Worm (Caenorhabditis elegans): ENCODE data around the gene T02G5.3.

DNA sequence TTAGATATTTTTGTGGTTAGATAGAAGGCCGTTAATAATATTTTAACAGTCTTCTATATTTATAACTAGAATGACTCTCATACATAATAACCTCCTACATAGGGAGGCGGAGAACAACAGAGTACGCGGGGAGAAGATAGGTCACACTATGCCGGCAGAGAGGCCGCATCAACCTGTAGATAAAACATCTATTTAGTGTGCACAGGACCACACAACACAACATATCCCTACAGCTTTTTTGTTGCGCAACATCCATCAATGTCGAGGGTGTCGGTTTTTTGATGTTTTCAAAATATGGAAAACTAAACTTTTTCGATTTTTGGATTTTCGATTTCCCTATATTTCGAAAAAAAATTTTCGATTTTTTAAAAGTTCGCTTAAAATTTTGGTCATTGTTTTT lies 2.3 kb upstream of the T02G5.3 start:
- TF ChIP-seq unc-62 (GFP tag; optimal IDR thresholded peaks at IDR 0.05) (no peak), nhr-23 (tag; optimal IDR thresholded peaks at IDR 0.05) (no peak), nhr-77 (tag; optimal IDR thresholded peaks at IDR 0.05) (no peak), egl-27 (tag; optimal IDR thresholded peaks at IDR 0.05) (no peak)

All from whole organism, L3 larva.